Fruit fly (Drosophila melanogaster) whole organism, wandering third instar larva: ENCODE measurements around the gene Cdc42.

Experiments
- Abd-B ChIP-seq: fragments of >200 bp; optimal IDR thresholded peaks from 2 replicates; lab custom pipeline; 2017; ENCODE audit warnings: missing biosample characterization, missing genetic modification characterization
- CG32264 ChIP-seq: fragments of 200-800 bp; sonication (Bioruptor generic); optimal IDR thresholded peaks from 2 replicates; lab custom pipeline; 2016; ENCODE audit warnings: missing biosample characterization, missing genetic modification characterization
- CG9705 ChIP-seq: fragments of 200-800 bp; sonication (Bioruptor generic); optimal IDR thresholded peaks from 2 replicates; lab custom pipeline; 2018; ENCODE audit warnings: missing biosample characterization, mild to moderate bottlenecking, missing genetic modification characterization
- CrebA ChIP-seq: fragments of 200-800 bp; sonication (Bioruptor generic); optimal IDR thresholded peaks from 2 replicates; lab custom pipeline; 2016; ENCODE audit warnings: missing biosample characterization, mild to moderate bottlenecking, missing genetic modification characterization, borderline replicate concordance
- Dfd ChIP-seq: fragments of >200 bp; optimal IDR thresholded peaks from 2 replicates; lab custom pipeline; 2017; ENCODE audit warnings: missing biosample characterization, missing genetic modification characterization
- Dif ChIP-seq: fragments of 200-275, 200-300 bp; sonication (Bioruptor generic); optimal IDR thresholded peaks from 2 replicates; lab custom pipeline; 2018; ENCODE audit warnings: missing biosample characterization, missing genetic modification characterization; ENCODE audit not compliant: partially characterized antibody
- GATAd ChIP-seq: sonication (Bioruptor generic); optimal IDR thresholded peaks from 2 replicates; lab custom pipeline; 2016; ENCODE audit warnings: missing biosample characterization, missing genetic modification characterization
- HLH106 ChIP-seq: fragments of 200-800 bp; optimal IDR thresholded peaks from 3 replicates; lab custom pipeline; 2019; ENCODE audit warnings: missing biosample characterization, mild to moderate bottlenecking, missing genetic modification characterization, moderate library complexity
- Hnf4 ChIP-seq: fragments of 200-800 bp; sonication (Bioruptor generic); optimal IDR thresholded peaks from 2 replicates; lab custom pipeline; 2016; ENCODE audit warnings: missing biosample characterization, mild to moderate bottlenecking, missing genetic modification characterization
- Hr78 ChIP-seq: fragments of >200 bp; optimal IDR thresholded peaks from 2 replicates; lab custom pipeline; 2017; ENCODE audit warnings: missing biosample characterization, missing genetic modification characterization
- Hr83 ChIP-seq: fragments of 200-300 bp; sonication (Bioruptor generic); optimal IDR thresholded peaks from 2 replicates; lab custom pipeline; 2016; ENCODE audit warnings: missing biosample characterization, mild to moderate bottlenecking, missing genetic modification characterization, moderate library complexity; ENCODE audit not compliant: poor library complexity, severe bottlenecking
- Jra ChIP-seq: sonication (Bioruptor generic); optimal IDR thresholded peaks from 2 replicates; lab custom pipeline; 2016; ENCODE audit warnings: missing biosample characterization, missing genetic modification characterization
- Mio ChIP-seq: sonication (Bioruptor generic); optimal IDR thresholded peaks from 2 replicates; lab custom pipeline; 2016; ENCODE audit warnings: missing biosample characterization, missing genetic modification characterization
- Myc ChIP-seq: fragments of >200 bp; optimal IDR thresholded peaks from 2 replicates; lab custom pipeline; 2017
- N ChIP-seq: fragments of >200 bp; optimal IDR thresholded peaks from 2 replicates; lab custom pipeline; 2018; ENCODE audit warnings: missing biosample characterization, missing external identifiers, missing genetic modification characterization
- OdsH ChIP-seq: fragments of 200-800 bp; sonication (Bioruptor generic); optimal IDR thresholded peaks from 2 replicates; lab custom pipeline; 2016; ENCODE audit warnings: missing biosample characterization, mild to moderate bottlenecking, missing genetic modification characterization
- Rel ChIP-seq, 2 experiments: fragments of 200-800 bp; sonication (Bioruptor generic) in 1 of 2; optimal IDR thresholded peaks; 2 replicates in 1 of 2; 3 replicates in 1 of 2; lab custom pipeline; 2016 to 2019; ENCODE audit warnings: mild to moderate bottlenecking in 2 of 2, missing biosample characterization in 2 of 2, missing genetic modification characterization in 2 of 2, moderate library complexity in 1 of 2
- Sp1 ChIP-seq: fragments of 200-800 bp; sonication (Bioruptor generic); optimal IDR thresholded peaks from 3 replicates; lab custom pipeline; 2019; ENCODE audit warnings: missing biosample characterization, mild to moderate bottlenecking, missing genetic modification characterization, moderate library complexity
- Vsx2 ChIP-seq: fragments of 200-300, 225-300 bp; sonication (Bioruptor generic); optimal IDR thresholded peaks from 2 replicates; lab custom pipeline; 2018; ENCODE audit warnings: missing biosample characterization, missing genetic modification characterization; ENCODE audit not compliant: partially characterized antibody
- br ChIP-seq: fragments of 200-800 bp; sonication (Bioruptor generic); optimal IDR thresholded peaks from 2 replicates; lab custom pipeline; 2016; ENCODE audit warnings: missing biosample characterization, missing genetic modification characterization
- brk ChIP-seq: fragments of 200-800 bp; sonication (Bioruptor generic); optimal IDR thresholded peaks from 2 replicates; lab custom pipeline; 2016; ENCODE audit warnings: missing biosample characterization, mild to moderate bottlenecking, missing genetic modification characterization
- dl ChIP-seq, 2 experiments: fragments of 175-275, 200-275 bp in 1 of 2; fragments of 200-275 bp in 1 of 2; sonication (Bioruptor generic); optimal IDR thresholded peaks; lab custom pipeline; 2018; ENCODE audit warnings: mild to moderate bottlenecking in 2 of 2, missing biosample characterization in 2 of 2, missing genetic modification characterization in 2 of 2, moderate library complexity in 2 of 2; ENCODE audit not compliant: partially characterized antibody in 2 of 2, insufficient read depth in 1 of 2
- dmrt93B ChIP-seq: fragments of 200-800 bp; sonication (Bioruptor generic); optimal IDR thresholded peaks from 2 replicates; lab custom pipeline; 2018; ENCODE audit warnings: missing biosample characterization, mild to moderate bottlenecking, missing genetic modification characterization
- dsf ChIP-seq: sonication (Bioruptor generic); optimal IDR thresholded peaks from 2 replicates; lab custom pipeline; 2016; ENCODE audit warnings: missing biosample characterization, missing genetic modification characterization, borderline replicate concordance
- ey ChIP-seq: fragments of 200-800 bp; sonication (Bioruptor generic); optimal IDR thresholded peaks from 2 replicates; lab custom pipeline; 2016; ENCODE audit warnings: missing biosample characterization, missing genetic modification characterization
- foxo ChIP-seq, 2 experiments: fragments of 200-800 bp; sonication (Bioruptor generic); optimal IDR thresholded peaks; 2 replicates in 1 of 2; 3 replicates in 1 of 2; lab custom pipeline; 2016 to 2017; ENCODE audit warnings: missing biosample characterization in 2 of 2, missing genetic modification characterization in 2 of 2
- fru ChIP-seq: fragments of 200-800 bp; sonication (Bioruptor generic); optimal IDR thresholded peaks from 3 replicates; lab custom pipeline; 2016; ENCODE audit warnings: missing biosample characterization, mild to moderate bottlenecking, missing genetic modification characterization
- h ChIP-seq: fragments of 200-800 bp; sonication (Bioruptor generic); optimal IDR thresholded peaks from 3 replicates; lab custom pipeline; 2016; ENCODE audit warnings: missing biosample characterization, mild to moderate bottlenecking, missing genetic modification characterization
- jim ChIP-seq: fragments of 175-275, 200-325 bp; sonication (Bioruptor generic); optimal IDR thresholded peaks from 2 replicates; lab custom pipeline; 2016; ENCODE audit warnings: missing biosample characterization, mild to moderate bottlenecking, missing genetic modification characterization
- lola ChIP-seq: fragments of >200 bp; optimal IDR thresholded peaks from 2 replicates; lab custom pipeline; 2017; ENCODE audit warnings: missing biosample characterization, missing genetic modification characterization
- pan ChIP-seq: fragments of >200 bp; optimal IDR thresholded peaks from 2 replicates; lab custom pipeline; 2017
- psq ChIP-seq: fragments of 200-800 bp; sonication (Bioruptor generic); optimal IDR thresholded peaks from 3 replicates; lab custom pipeline; 2017; ENCODE audit warnings: missing biosample characterization, mild to moderate bottlenecking, missing genetic modification characterization, moderate library complexity
- rgr ChIP-seq: fragments of 200-800 bp; sonication (Bioruptor generic); optimal IDR thresholded peaks from 3 replicates; lab custom pipeline; 2016; ENCODE audit warnings: missing biosample characterization, mild to moderate bottlenecking, missing genetic modification characterization
- sage ChIP-seq: fragments of 200-800 bp; sonication (Bioruptor generic); optimal IDR thresholded peaks from 2 replicates; lab custom pipeline; 2016; ENCODE audit warnings: missing biosample characterization, mild to moderate bottlenecking, missing genetic modification characterization
- sv ChIP-seq: fragments of 200-800 bp; sonication (Bioruptor generic); optimal IDR thresholded peaks from 3 replicates; lab custom pipeline; 2016; ENCODE audit warnings: missing biosample characterization, missing genetic modification characterization
- tai ChIP-seq: sonication (Bioruptor generic); optimal IDR thresholded peaks from 2 replicates; lab custom pipeline; 2016; ENCODE audit warnings: missing biosample characterization, missing genetic modification characterization
- usp ChIP-seq: fragments of >200 bp; optimal IDR thresholded peaks from 2 replicates; lab custom pipeline; 2017; ENCODE audit warnings: missing biosample characterization, missing genetic modification characterization
- woc ChIP-seq: sonication (Bioruptor generic); optimal IDR thresholded peaks from 2 replicates; lab custom pipeline; 2016; ENCODE audit warnings: missing biosample characterization, mild to moderate bottlenecking, missing genetic modification characterization

Gene Cdc42

DNA sequence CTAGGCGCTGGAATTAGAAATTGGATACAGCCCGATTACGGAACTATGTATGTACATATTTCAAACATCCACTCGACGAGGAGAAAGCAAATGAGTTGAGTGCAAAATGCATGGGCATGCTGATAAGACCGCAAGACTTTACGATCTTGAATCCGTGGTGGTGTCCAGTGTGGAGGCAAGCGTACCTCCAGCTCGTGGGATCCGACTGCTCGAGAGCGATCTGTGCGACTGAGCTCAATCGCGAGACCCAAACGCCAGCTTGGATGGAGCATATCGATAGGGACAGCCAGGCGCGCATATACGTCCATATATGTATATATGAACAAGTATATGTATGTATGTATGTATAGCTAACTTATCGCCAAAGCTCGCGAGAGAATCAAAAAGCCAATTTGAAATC, 21.2 kb upstream of the Cdc42 start, which contains the start of gene et:
Gene et, minus strand, starts transcription at position 230 of the 400 bp plus-strand sequence.
- TF ChIP-seq Rel (GFP tag; optimal IDR thresholded peaks at IDR 0.05; lab: Kevin White, UChicago) (no peak), Rel (tag; optimal IDR thresholded peaks at IDR 0.05; lab: Kevin White, UChicago) (no peak), Vsx2 (GFP tag; lab: Kevin White, UChicago) (no peak)

DNA sequence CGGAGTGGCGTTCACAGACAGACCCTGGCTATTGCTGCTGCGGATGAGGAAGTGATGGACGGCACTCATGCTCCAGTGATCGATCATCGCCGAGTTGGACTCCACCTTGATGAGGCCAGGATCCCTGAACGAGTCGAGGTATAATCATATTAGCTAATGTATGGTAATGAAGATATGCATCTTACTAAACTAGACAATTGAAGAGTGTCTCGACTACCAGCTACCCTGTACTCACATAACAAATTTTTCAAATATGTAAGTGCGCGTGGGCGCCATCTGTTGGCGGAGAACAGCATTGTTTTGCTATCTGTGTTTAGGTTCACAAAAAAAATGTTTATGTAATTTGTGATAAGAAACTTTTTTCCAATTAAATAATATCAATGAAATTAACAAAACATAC, 17.7 kb upstream of the Cdc42 start:
- no peak for TF ChIP-seq lola (GFP tag; lab: Kevin White, UChicago)
- TF ChIP-seq foxo (GFP tag; optimal IDR thresholded peaks at IDR 0.05; lab: Kevin White, UChicago), result no peak
- no peak for TF ChIP-seq Rel (GFP tag; optimal IDR thresholded peaks at IDR 0.05; lab: Kevin White, UChicago)
- no peak for TF ChIP-seq Rel (tag; optimal IDR thresholded peaks at IDR 0.05; lab: Kevin White, UChicago)
- TF ChIP-seq tai, result no peak
- no peak for TF ChIP-seq CrebA (GFP tag; lab: Kevin White, UChicago)
- TF ChIP-seq Sp1, result no peak
- TF ChIP-seq Jra, result no peak
- TF ChIP-seq N, result no peak

DNA sequence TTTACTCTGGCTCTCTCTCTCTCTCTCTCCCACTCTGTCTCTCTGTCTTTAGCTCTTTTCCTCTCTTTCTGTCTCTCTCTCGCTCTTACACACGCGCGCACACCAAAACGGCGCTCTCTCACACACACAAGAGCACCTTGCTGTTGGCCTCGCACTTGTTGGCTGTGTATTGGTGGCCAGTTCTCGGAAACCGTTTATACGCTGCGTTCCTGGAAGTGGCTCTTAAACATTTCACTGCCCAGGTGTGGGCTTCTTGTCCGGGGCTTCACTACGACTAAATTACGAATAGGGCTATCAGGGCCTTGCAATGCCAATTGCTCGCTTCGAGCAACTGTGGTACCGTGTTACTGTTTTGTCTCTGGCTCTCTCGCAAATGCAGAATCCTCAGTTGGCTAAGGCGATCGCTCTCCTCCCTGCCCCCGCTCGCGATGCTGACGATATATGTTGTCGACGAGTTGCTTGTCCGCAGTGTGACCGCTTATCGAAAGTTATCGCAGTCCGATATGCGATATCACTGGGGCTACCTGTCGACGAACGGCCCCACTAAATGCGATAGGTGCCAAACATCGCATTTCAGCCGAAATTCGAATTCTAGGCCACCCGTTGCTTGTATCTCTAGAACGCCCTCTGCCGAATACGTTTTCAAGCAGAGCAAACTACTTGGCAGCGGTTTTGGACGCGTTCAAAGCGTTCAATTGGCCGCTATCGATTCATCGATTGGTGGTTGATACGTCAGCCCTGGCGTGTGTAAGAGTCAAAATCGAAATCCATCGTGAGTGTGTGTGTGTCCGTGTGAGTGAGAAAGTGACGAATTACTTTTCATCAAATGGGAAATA, 13.6 kb upstream of the Cdc42 start, which contains the start of the genes dome and Ubqn:
Gene dome, minus strand, starts transcription at position 479 of the 836 bp plus-strand sequence.
Gene Ubqn, plus strand, starts transcription at position 769 of the 836 bp plus-strand sequence.
- TF ChIP-seq Myc (lab: Kevin White, UChicago) (no peak), foxo (GFP tag; optimal IDR thresholded peaks at IDR 0.05; lab: Kevin White, UChicago) (peak in 1 of 2 experiments; percentile 2), Rel (GFP tag; optimal IDR thresholded peaks at IDR 0.05; lab: Kevin White, UChicago) (no peak), Rel (tag; optimal IDR thresholded peaks at IDR 0.05; lab: Kevin White, UChicago) (peak; percentile 4), br (GFP tag; lab: Kevin White, UChicago) (peak; percentile 8), brk (GFP tag; lab: Kevin White, UChicago) (no peak), Abd-B (GFP tag; lab: Kevin White, UChicago) (no peak), usp (GFP tag; lab: Kevin White, UChicago) (no peak), psq (GFP tag; lab: Kevin White, UChicago) (no peak), rgr (GFP tag; lab: Kevin White, UChicago) (peak; percentile 21), Dif (GFP tag; lab: Kevin White, UChicago) (peak; percentile 96), HLH106 (tag; lab: Kevin White, UChicago) (peak; percentile 16), woc (peak; percentile 1), Dfd (no peak), GATAd (GFP tag; lab: Kevin White, UChicago) (no peak), Sp1 (peak; percentile 27), dl (GFP tag; optimal IDR thresholded peaks at IDR 0.05; lab: Kevin White, UChicago; ENCODE audit: insufficient read depth in 1 of 2, partially characterized antibody in 2 of 2) (peak; percentile 86 to 97), ey (GFP tag; lab: Kevin White, UChicago) (no peak), Hr83 (no peak), CG9705 (GFP tag; lab: Kevin White, UChicago) (peak; percentile 23), lola (GFP tag; lab: Kevin White, UChicago) (no peak), jim (GFP tag; lab: Kevin White, UChicago) (no peak), Vsx2 (GFP tag; lab: Kevin White, UChicago) (no peak), N (peak; percentile 38), fru (GFP tag; lab: Kevin White, UChicago) (peak; percentile 30), h (GFP tag; lab: Kevin White, UChicago) (peak; percentile 29), OdsH (GFP tag; lab: Kevin White, UChicago) (no peak), tai (no peak), sv (GFP tag; lab: Kevin White, UChicago) (no peak), Jra (no peak), CrebA (GFP tag; lab: Kevin White, UChicago) (no peak), Mio (GFP tag; lab: Kevin White, UChicago) (no peak), Hnf4 (GFP tag; lab: Kevin White, UChicago) (no peak), CG32264 (GFP tag; lab: Kevin White, UChicago) (no peak), pan (lab: Kevin White, UChicago) (no peak), Hr78 (GFP tag; lab: Kevin White, UChicago) (no peak), dmrt93B (GFP tag; lab: Kevin White, UChicago) (no peak), dsf (GFP tag; lab: Kevin White, UChicago) (no peak), sage (no peak)
- TF ChIP-seq, all 38 proteins: peak for 13
